Comparison of ENCODE assay signal across 1 fruit fly cellular context in genomic region chrX:13099919-13100318, dm6.
TF ChIP-seq lines count a peak whose summit lies in the region.

No protein-coding gene starts in this region.

TF ChIP-seq in whole organism, embryonic, 481 proteins besides CTCF, POLR2A, EP300 and RAD21 (continued from another document):
- TF ChIP-seq CG33557 (GFP tag; optimal IDR thresholded peaks at IDR 0.05; lab: Kevin White, UChicago) (peak; percentile 19), row (GFP tag; IDR thresholded peaks at IDR 0.05; lab: Robert Waterston, UW) (peak; percentile 90), CG3281 (GFP tag; optimal IDR thresholded peaks at IDR 0.05; lab: Kevin White, UChicago) (peak; percentile 86), Abd-B (GFP tag; optimal IDR thresholded peaks at IDR 0.05; lab: Kevin White, UChicago) (peak; percentile 78), CG18764 (GFP tag; optimal IDR thresholded peaks at IDR 0.05; lab: Kevin White, UChicago) (peak; percentile 38), luna (GFP tag; optimal IDR thresholded peaks at IDR 0.05; lab: Kevin White, UChicago) (no peak), Spps (tag; optimal IDR thresholded peaks at IDR 0.05; lab: Kevin White, UChicago) (peak; percentile 39), CG30020 (tag; optimal IDR thresholded peaks at IDR 0.05; lab: Kevin White, UChicago) (peak; percentile 16), seq (GFP tag; IDR thresholded peaks at IDR 0.05; lab: Robert Waterston, UW) (peak; percentile 86), H2.0 (GFP tag; IDR thresholded peaks at IDR 0.05; lab: Robert Waterston, UW) (peak; percentile 90), ken (GFP tag; IDR thresholded peaks at IDR 0.05; lab: Robert Waterston, UW) (peak; percentile 84), fd96Cb (tag; optimal IDR thresholded peaks at IDR 0.05; lab: Kevin White, UChicago) (peak; percentile 74), kah (GFP tag; optimal IDR thresholded peaks at IDR 0.05; lab: Kevin White, UChicago) (peak; percentile 47), CG11723 (GFP tag; optimal IDR thresholded peaks at IDR 0.05; lab: Kevin White, UChicago) (peak; percentile 65), toy (GFP tag; IDR thresholded peaks at IDR 0.05; lab: Robert Waterston, UW) (peak; percentile 61; the same call in 1 of the 2 replicates), so (GFP tag; IDR thresholded peaks at IDR 0.05; lab: Robert Waterston, UW) (peak; percentile 91), CG11085 (GFP tag; IDR thresholded peaks at IDR 0.05; lab: Robert Waterston, UW) (peak; percentile 85), CG14965 (GFP tag; optimal IDR thresholded peaks at IDR 0.05; lab: Kevin White, UChicago; ENCODE audit: borderline replicate concordance) (no peak), CG5180 (GFP tag; optimal IDR thresholded peaks at IDR 0.05; lab: Kevin White, UChicago) (peak; percentile 36), fu2 (GFP tag; optimal IDR thresholded peaks at IDR 0.05; lab: Kevin White, UChicago) (no peak), CG13123 (GFP tag; optimal IDR thresholded peaks at IDR 0.05; lab: Kevin White, UChicago) (peak; percentile 28), gcm (GFP tag; optimal IDR thresholded peaks at IDR 0.05; lab: Kevin White, UChicago) (peak; percentile 47), tin (GFP tag; optimal IDR thresholded peaks at IDR 0.05; lab: Kevin White, UChicago) (peak; percentile 59), CG15073 (GFP tag; optimal IDR thresholded peaks at IDR 0.05; lab: Kevin White, UChicago) (no peak), CG13775 (GFP tag; optimal IDR thresholded peaks at IDR 0.05; lab: Kevin White, UChicago) (peak; percentile 61), BEAF-32 (GFP tag; optimal IDR thresholded peaks at IDR 0.05; lab: Kevin White, UChicago) (no peak), CG17612 (GFP tag; IDR thresholded peaks at IDR 0.05; lab: Robert Waterston, UW) (0 out of 2 replicates have a peak, but pooled peaks have one; percentile 62), CG3726 (GFP tag; IDR thresholded peaks at IDR 0.05; lab: Robert Waterston, UW) (peak; percentile 84; the same call in 2 of the 3 replicates), Doc3 (GFP tag; IDR thresholded peaks at IDR 0.05; lab: Robert Waterston, UW; ENCODE audit: partially characterized antibody) (no peak), CG7928 (GFP tag; optimal IDR thresholded peaks at IDR 0.05; lab: Kevin White, UChicago) (peak; percentile 20), HLH54F (GFP tag; optimal IDR thresholded peaks at IDR 0.05; lab: Kevin White, UChicago) (peak; percentile 46), Myb (GFP tag; optimal IDR thresholded peaks at IDR 0.05; lab: Kevin White, UChicago) (no peak), fd3F (GFP tag; optimal IDR thresholded peaks at IDR 0.05; lab: Kevin White, UChicago) (peak; percentile 87), crol (GFP tag; IDR thresholded peaks at IDR 0.05; lab: Robert Waterston, UW) (0 out of 2 replicates have a peak, but pooled peaks have one; percentile 45), maf-S (GFP tag; optimal IDR thresholded peaks at IDR 0.05; lab: Kevin White, UChicago) (no peak), CG8388 (GFP tag; optimal IDR thresholded peaks at IDR 0.05; lab: Kevin White, UChicago) (peak; percentile 65), CG11696 (GFP tag; IDR thresholded peaks at IDR 0.05; lab: Robert Waterston, UW) (peak; percentile 83), CG9727 (GFP tag; optimal IDR thresholded peaks at IDR 0.05; lab: Kevin White, UChicago) (peak; percentile 70), nerfin-1 (tag; optimal IDR thresholded peaks at IDR 0.05; lab: Kevin White, UChicago) (peak; percentile 45), vfl (GFP tag; optimal IDR thresholded peaks at IDR 0.05; lab: Kevin White, UChicago) (no peak), ttk (GFP tag; IDR thresholded peaks at IDR 0.05; lab: Robert Waterston, UW) (peak; percentile 74), CG9437 (GFP tag; optimal IDR thresholded peaks at IDR 0.05; lab: Kevin White, UChicago) (peak; percentile 51), CG12391 (tag; optimal IDR thresholded peaks at IDR 0.05; lab: Kevin White, UChicago) (peak; percentile 79), CG3995 (GFP tag; optimal IDR thresholded peaks at IDR 0.05; lab: Kevin White, UChicago) (no peak), ash1 (GFP tag; optimal IDR thresholded peaks at IDR 0.05; lab: Kevin White, UChicago) (no peak), NK7.1 (GFP tag; optimal IDR thresholded peaks at IDR 0.05; lab: Kevin White, UChicago) (no peak), vvl (GFP tag; IDR thresholded peaks at IDR 0.05; lab: Robert Waterston, UW) (peak; percentile 92), CG42726 (GFP tag; IDR thresholded peaks at IDR 0.05; lab: Robert Waterston, UW; ENCODE audit: partially characterized antibody) (no peak), NfI (GFP tag; optimal IDR thresholded peaks at IDR 0.05; lab: Kevin White, UChicago) (peak; percentile 86), dmrt99B (tag; optimal IDR thresholded peaks at IDR 0.05; lab: Kevin White, UChicago) (peak; percentile 75), Atf3 (GFP tag; optimal IDR thresholded peaks at IDR 0.05; lab: Kevin White, UChicago) (no peak), grn (GFP tag; optimal IDR thresholded peaks at IDR 0.05; lab: Kevin White, UChicago) (no peak), scrt (GFP tag; optimal IDR thresholded peaks at IDR 0.05; lab: Kevin White, UChicago) (peak; percentile 72), vnd (GFP tag; IDR thresholded peaks at IDR 0.05; lab: Robert Waterston, UW; ENCODE audit: partially characterized antibody) (no peak), CG12071 (GFP tag; optimal IDR thresholded peaks at IDR 0.05; lab: Kevin White, UChicago) (peak; percentile 81), CG3847 (GFP tag; IDR thresholded peaks at IDR 0.05; lab: Robert Waterston, UW) (peak; percentile 86), CG12104 (GFP tag; optimal IDR thresholded peaks at IDR 0.05; lab: Kevin White, UChicago) (peak; percentile 46), CG6272 (GFP tag; IDR thresholded peaks at IDR 0.05; lab: Robert Waterston, UW) (peak; percentile 89), Hmr (GFP tag; optimal IDR thresholded peaks at IDR 0.05; lab: Kevin White, UChicago) (peak; percentile 87), ewg (GFP tag; optimal IDR thresholded peaks at IDR 0.05; lab: Kevin White, UChicago) (peak; percentile 47), CG3065 (GFP tag; optimal IDR thresholded peaks at IDR 0.05; lab: Kevin White, UChicago) (no peak), CG1233 (GFP tag; optimal IDR thresholded peaks at IDR 0.05; lab: Kevin White, UChicago) (peak; percentile 72), CG1832 (GFP tag; optimal IDR thresholded peaks at IDR 0.05; lab: Kevin White, UChicago) (no peak), unpg (GFP tag; optimal IDR thresholded peaks at IDR 0.05; lab: Kevin White, UChicago) (peak; percentile 85), CG1647 (GFP tag; optimal IDR thresholded peaks at IDR 0.05; lab: Kevin White, UChicago) (no peak), Gsc (GFP tag; IDR thresholded peaks at IDR 0.05; lab: Robert Waterston, UW) (peak; percentile 48; the same call in 1 of the 2 replicates), pum (GFP tag; optimal IDR thresholded peaks at IDR 0.05; lab: Kevin White, UChicago) (no peak), CG10267 (tag; optimal IDR thresholded peaks at IDR 0.05; lab: Kevin White, UChicago) (peak; percentile 59), dpn (GFP tag; optimal IDR thresholded peaks at IDR 0.05; lab: Kevin White, UChicago) (peak; percentile 28 to 82), Nf-YA (GFP tag; IDR thresholded peaks at IDR 0.05; lab: Robert Waterston, UW) (peak; percentile 69), CG12744 (GFP tag; optimal IDR thresholded peaks at IDR 0.05; lab: Kevin White, UChicago) (no peak), CHES-1-like (GFP tag; optimal IDR thresholded peaks at IDR 0.05; lab: Kevin White, UChicago) (no peak), CG1603 (tag; optimal IDR thresholded peaks at IDR 0.05; lab: Kevin White, UChicago) (peak; percentile 64), CG16779 (GFP tag; IDR thresholded peaks at IDR 0.05; lab: Robert Waterston, UW) (no peak), CG17829 (tag; optimal IDR thresholded peaks at IDR 0.05; lab: Kevin White, UChicago) (peak; percentile 70), Nf-YC (tag; optimal IDR thresholded peaks at IDR 0.05; lab: Kevin White, UChicago) (peak; percentile 70), CG5245 (GFP tag; optimal IDR thresholded peaks at IDR 0.05; lab: Kevin White, UChicago) (peak; percentile 55), CG4707 (GFP tag; optimal IDR thresholded peaks at IDR 0.05; lab: Kevin White, UChicago) (peak; percentile 7), CG10147 (GFP tag; optimal IDR thresholded peaks at IDR 0.05; lab: Kevin White, UChicago) (peak; percentile 73), CG14441 (GFP tag; IDR thresholded peaks at IDR 0.05; lab: Robert Waterston, UW) (peak; percentile 94), lbe (GFP tag; optimal IDR thresholded peaks at IDR 0.05; lab: Kevin White, UChicago) (peak; percentile 46), CG11560 (tag; IDR thresholded peaks at IDR 0.05; lab: Robert Waterston, UW) (peak; percentile 62; the same call in 2 of the 3 replicates), NC2β (GFP tag; optimal IDR thresholded peaks at IDR 0.05; lab: Kevin White, UChicago) (no peak), Xrp1 (GFP tag; IDR thresholded peaks at IDR 0.05; lab: Robert Waterston, UW) (peak; percentile 84), Ada2b (GFP tag; IDR thresholded peaks at IDR 0.05; lab: Robert Waterston, UW) (peak; percentile 90), CG3407 (GFP tag; optimal IDR thresholded peaks at IDR 0.05; lab: Kevin White, UChicago) (peak; percentile 28), HHEX (GFP tag; optimal IDR thresholded peaks at IDR 0.05; lab: Kevin White, UChicago) (peak; percentile 87), z (GFP tag; IDR thresholded peaks at IDR 0.05; lab: Robert Waterston, UW) (0 out of 3 replicates have a peak, but pooled peaks have one; percentile 28), HmgZ (tag; optimal IDR thresholded peaks at IDR 0.05; lab: Kevin White, UChicago) (peak; percentile 84), pros (GFP tag; optimal IDR thresholded peaks at IDR 0.05; lab: Kevin White, UChicago) (no peak), CG17361 (GFP tag; IDR thresholded peaks at IDR 0.05; lab: Robert Waterston, UW) (peak; percentile 79), mam (GFP tag; optimal IDR thresholded peaks at IDR 0.05; lab: Kevin White, UChicago) (peak; percentile 26), CoRest (tag; optimal IDR thresholded peaks at IDR 0.05; lab: Kevin White, UChicago) (peak; percentile 87), twi (tag; optimal IDR thresholded peaks at IDR 0.05; lab: Kevin White, UChicago) (peak; percentile 44), CG10209 (GFP tag; optimal IDR thresholded peaks at IDR 0.05; lab: Kevin White, UChicago) (peak; percentile 83), Sox102F (GFP tag; optimal IDR thresholded peaks at IDR 0.05; lab: Kevin White, UChicago) (peak; percentile 82), pan (optimal IDR thresholded peaks at IDR 0.05; lab: Kevin White, UChicago) (no peak), pan (GFP tag; optimal IDR thresholded peaks at IDR 0.05 in 1 of 2, IDR thresholded peaks at IDR 0.05 in 1 of 2) (peak in 1 of 2 experiments; percentile 93), gsb-n (tag; optimal IDR thresholded peaks at IDR 0.05; lab: Kevin White, UChicago) (no peak), BtbVII (GFP tag; optimal IDR thresholded peaks at IDR 0.05; lab: Kevin White, UChicago) (peak; percentile 79), bcd (GFP tag; optimal IDR thresholded peaks at IDR 0.05; lab: Kevin White, UChicago) (peak; percentile 79), CG18476 (GFP tag; optimal IDR thresholded peaks at IDR 0.05; lab: Kevin White, UChicago) (peak; percentile 43), lmd (GFP tag; IDR thresholded peaks at IDR 0.05; lab: Robert Waterston, UW) (peak; percentile 93), H15 (GFP tag; IDR thresholded peaks at IDR 0.05; lab: Robert Waterston, UW) (peak; percentile 73; the same call in 2 of the 3 replicates), Fer1 (GFP tag; optimal IDR thresholded peaks at IDR 0.05; lab: Kevin White, UChicago) (peak; percentile 86), nerfin-2 (GFP tag; IDR thresholded peaks at IDR 0.05; lab: Robert Waterston, UW; ENCODE audit: partially characterized antibody) (no peak), zfh1 (GFP tag; IDR thresholded peaks at IDR 0.05; lab: Robert Waterston, UW) (peak; percentile 89), nmo (GFP tag; optimal IDR thresholded peaks at IDR 0.05; lab: Kevin White, UChicago) (peak; percentile 83), Dref (GFP tag; IDR thresholded peaks at IDR 0.05; lab: Robert Waterston, UW) (no peak), CG17186 (GFP tag; optimal IDR thresholded peaks at IDR 0.05; lab: Kevin White, UChicago) (no peak), gt (GFP tag; IDR thresholded peaks at IDR 0.05; lab: Robert Waterston, UW) (0 out of 2 replicates have a peak, but pooled peaks have one; percentile 46), CG31388 (GFP tag; optimal IDR thresholded peaks at IDR 0.05; lab: Kevin White, UChicago) (no peak), CG10979 (tag; optimal IDR thresholded peaks at IDR 0.05; lab: Kevin White, UChicago) (peak; percentile 66), Ssrp (tag; optimal IDR thresholded peaks at IDR 0.05; lab: Kevin White, UChicago) (peak; percentile 68), CG3163 (GFP tag; optimal IDR thresholded peaks at IDR 0.05; lab: Kevin White, UChicago) (no peak), HLH3B (GFP tag; IDR thresholded peaks at IDR 0.05; lab: Robert Waterston, UW) (peak; percentile 85), CG4282 (GFP tag; optimal IDR thresholded peaks at IDR 0.05; lab: Kevin White, UChicago) (no peak), CG2199 (GFP tag; IDR thresholded peaks at IDR 0.05; lab: Robert Waterston, UW) (peak; percentile 64; the same call in 1 of the 3 replicates), CG14710 (tag; optimal IDR thresholded peaks at IDR 0.05; lab: Kevin White, UChicago) (peak; percentile 44), Xbp1 (GFP tag; optimal IDR thresholded peaks at IDR 0.05; lab: Kevin White, UChicago) (peak; percentile 79), NFAT (GFP tag; IDR thresholded peaks at IDR 0.05; lab: Robert Waterston, UW) (peak; percentile 91), slbo (GFP tag; IDR thresholded peaks at IDR 0.05; lab: Robert Waterston, UW) (peak; percentile 94), D (optimal IDR thresholded peaks at IDR 0.05; lab: Kevin White, UChicago) (no peak), D (GFP tag; optimal IDR thresholded peaks at IDR 0.05; lab: Kevin White, UChicago) (peak; percentile 56), CG15514 (GFP tag; optimal IDR thresholded peaks at IDR 0.05; lab: Kevin White, UChicago) (peak; percentile 80), bowl (GFP tag; IDR thresholded peaks at IDR 0.05; lab: Robert Waterston, UW) (peak; percentile 75)
